Fruit fly (Drosophila melanogaster) whole organism, embryonic: Measurements from ENCODE around the gene CG3335.

Source experiments
- BEAF-32 ChIP-seq: fragments of 200-800 bp; sonication (Bioruptor generic); optimal IDR thresholded peaks from 3 replicates; lab custom pipeline; 2017; ENCODE audit warnings: missing biosample characterization, missing genetic modification characterization, mild to moderate bottlenecking, moderate library complexity, missing genetic modification reagents
- CG16813 ChIP-seq: fragments of 200-800 bp; sonication (Bioruptor generic); IDR thresholded peaks from 3 replicates; pipeline ENCODE4 v1.3.6; 2022; ENCODE audit warnings: missing biosample characterization, missing genetic modification characterization; ENCODE audit not compliant: partially characterized antibody
- CG17912 ChIP-seq: fragments of 200-800 bp; sonication (Bioruptor generic); optimal IDR thresholded peaks from 2 replicates; lab custom pipeline; 2018; ENCODE audit warnings: missing biosample characterization, mild to moderate bottlenecking, missing genetic modification characterization
- CHES-1-like ChIP-seq: fragments of 200-800 bp; sonication (Bioruptor generic); optimal IDR thresholded peaks from 2 replicates; lab custom pipeline; 2016; ENCODE audit warnings: missing biosample characterization, missing genetic modification characterization
- Dp ChIP-seq: fragments of 200-800 bp; sonication (Bioruptor generic); optimal IDR thresholded peaks from 2 replicates; lab custom pipeline; 2018; ENCODE audit warnings: missing biosample characterization, mild to moderate bottlenecking, missing genetic modification characterization, moderate library complexity
- Hsf ChIP-seq: fragments of 200-800 bp; sonication (Bioruptor generic); optimal IDR thresholded peaks from 3 replicates; lab custom pipeline; 2016; ENCODE audit warnings: missing biosample characterization, missing genetic modification characterization
- Lpt ChIP-seq: fragments of >200 bp; optimal IDR thresholded peaks from 2 replicates; lab custom pipeline; 2018; ENCODE audit warnings: missing biosample characterization, missing genetic modification characterization
- Nf-YB ChIP-seq: fragments of 200-800 bp; sonication (Bioruptor generic); optimal IDR thresholded peaks from 3 replicates; lab custom pipeline; 2019; ENCODE audit warnings: missing biosample characterization, mild to moderate bottlenecking, missing genetic modification characterization, moderate library complexity
- Oli ChIP-seq: fragments of 200-800 bp; sonication (Bioruptor generic); optimal IDR thresholded peaks from 2 replicates; lab custom pipeline; 2018; ENCODE audit warnings: missing biosample characterization, mild to moderate bottlenecking, missing genetic modification characterization, moderate library complexity
- gfzf ChIP-seq: fragments of 200-800 bp; sonication (Bioruptor generic); optimal IDR thresholded peaks from 2 replicates; lab custom pipeline; 2016; ENCODE audit warnings: missing biosample characterization, mild to moderate bottlenecking, missing genetic modification characterization, moderate library complexity
- slp2 ChIP-seq: fragments of 200-800 bp; sonication (Bioruptor generic); optimal IDR thresholded peaks from 2 replicates; lab custom pipeline; 2016; ENCODE audit warnings: missing biosample characterization, missing genetic modification characterization
- sqz ChIP-seq: fragments of 200-800 bp; sonication (Bioruptor generic); optimal IDR thresholded peaks from 3 replicates; lab custom pipeline; 2018; ENCODE audit warnings: missing biosample characterization, mild to moderate bottlenecking, missing genetic modification characterization
- stwl ChIP-seq: fragments of 200-800 bp; sonication (Bioruptor generic); optimal IDR thresholded peaks from 3 replicates; lab custom pipeline; 2018; ENCODE audit warnings: missing biosample characterization, mild to moderate bottlenecking, missing genetic modification characterization, moderate library complexity

dm6 chr3L:9640713-9641112 is 16.7 kb downstream of the CG3335 start, which contains the start of gene CG18180:
- TF ChIP-seq BEAF-32 (GFP tag; lab: Kevin White, UChicago) (no peak), Lpt (GFP tag; lab: Kevin White, UChicago) (no peak), slp2 (GFP tag; lab: Kevin White, UChicago) (no peak), Nf-YB (GFP tag; lab: Kevin White, UChicago) (no peak), stwl (tag; lab: Kevin White, UChicago) (no peak), Hsf (no peak), sqz (GFP tag; lab: Kevin White, UChicago) (no peak), CHES-1-like (GFP tag; lab: Kevin White, UChicago) (no peak), CG16813 (GFP tag; lab: Robert Waterston, UW) (no peak), Dp (GFP tag; lab: Kevin White, UChicago) (no peak), Oli (no peak), gfzf (GFP tag; lab: Kevin White, UChicago) (no peak), CG17912 (GFP tag; lab: Kevin White, UChicago) (no peak)
